Worm (Caenorhabditis elegans): Measurements from ENCODE around the gene nspb-8.

nspb-8 gene

DNA sequence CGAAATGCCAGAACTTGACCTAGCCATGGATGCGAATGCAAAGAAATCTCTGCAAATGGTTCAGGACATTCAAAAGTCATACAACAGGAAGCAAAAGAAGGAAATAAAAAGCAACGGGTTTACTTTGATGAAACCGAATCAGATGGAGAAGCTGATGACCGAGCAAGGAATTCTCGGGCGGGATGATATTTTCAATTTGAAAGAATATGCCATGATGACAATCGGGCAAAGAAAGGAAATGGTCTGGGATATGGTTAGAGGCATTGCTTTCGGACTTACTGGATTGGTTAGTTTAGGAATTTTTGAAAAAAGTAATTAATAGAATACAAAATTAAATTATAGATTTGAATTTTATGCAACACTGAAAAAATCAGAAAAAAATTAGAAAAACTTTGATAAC, 40.3 kb upstream of the nspb-8 start:
- TF ChIP-seq ahr-1 (tag; optimal IDR thresholded peaks at IDR 0.05) (no peak), zip-5 (tag; optimal IDR thresholded peaks at IDR 0.05) (no peak), lim-6 (tag; optimal IDR thresholded peaks at IDR 0.05) (no peak), hlh-6 (tag; optimal IDR thresholded peaks at IDR 0.05) (no peak), elt-4 (tag; optimal IDR thresholded peaks at IDR 0.05) (no peak), ceh-14 (tag; optimal IDR thresholded peaks at IDR 0.05) (no peak), ttx-3 (tag; optimal IDR thresholded peaks at IDR 0.05) (no peak), tbx-7 (tag; optimal IDR thresholded peaks at IDR 0.05) (no peak), dmd-4 (tag; optimal IDR thresholded peaks at IDR 0.05; ENCODE audit: borderline replicate concordance) (no peak)

DNA sequence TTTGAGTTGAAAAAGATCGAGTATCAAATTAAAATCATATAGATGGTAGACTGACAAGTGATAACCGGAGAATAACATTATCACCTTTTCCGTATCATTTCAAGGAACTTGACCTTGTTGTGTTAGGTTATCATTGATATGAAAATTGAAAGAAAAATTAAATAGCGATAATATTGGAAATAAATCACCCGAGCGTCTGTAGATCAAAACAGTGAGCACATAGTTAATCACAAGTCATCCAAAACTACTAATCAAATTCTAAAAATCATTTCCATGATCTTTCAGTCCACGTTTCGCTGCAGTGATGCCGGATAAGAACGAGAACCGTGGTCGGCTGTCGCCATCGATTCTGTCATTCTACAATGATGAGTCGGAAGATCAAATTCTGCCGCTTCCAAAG, 39.4 kb upstream of the nspb-8 start:
- no peak for TF ChIP-seq sox-2 (GFP tag; IDR thresholded peaks at IDR 0.05)
- TF ChIP-seq elt-2 (tag; optimal IDR thresholded peaks at IDR 0.05): peak; percentile 33
- no peak for TF ChIP-seq Y22D7AL.16 (tag; optimal IDR thresholded peaks at IDR 0.05)

DNA sequence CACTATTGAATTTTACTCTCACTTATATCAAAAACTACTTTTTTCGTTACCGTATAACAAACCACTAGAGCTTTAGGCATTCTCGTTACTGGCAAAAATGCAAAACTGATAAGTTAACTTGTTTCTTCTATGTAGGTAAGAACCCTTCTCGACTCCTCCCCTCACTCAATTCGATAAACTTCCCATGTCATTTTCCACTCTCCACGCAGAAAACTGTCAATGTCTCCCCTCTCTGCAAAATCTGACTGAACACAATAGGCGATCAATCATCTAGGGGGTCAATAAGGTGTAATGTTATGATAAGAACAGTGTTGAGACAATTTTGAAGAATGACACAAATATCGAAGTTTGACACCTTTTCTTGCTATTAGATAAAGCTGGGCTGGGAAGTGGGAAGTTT, 38.3 kb upstream of the nspb-8 start:
- TF ChIP-seq C08G9.2 (tag; optimal IDR thresholded peaks at IDR 0.05) (no peak), pat-9 (tag; optimal IDR thresholded peaks at IDR 0.05) (no peak), unc-42 (tag; optimal IDR thresholded peaks at IDR 0.05) (no peak), pqm-1 (tag; optimal IDR thresholded peaks at IDR 0.05) (no peak), nhr-232 (tag; optimal IDR thresholded peaks at IDR 0.05) (no peak), dve-1 (tag; optimal IDR thresholded peaks at IDR 0.05) (no peak), pag-3 (tag; optimal IDR thresholded peaks at IDR 0.05; ENCODE audit: borderline replicate concordance) (no peak), K09A11.1 (tag; optimal IDR thresholded peaks at IDR 0.05; ENCODE audit: insufficient read depth) (no peak), zip-5 (tag; optimal IDR thresholded peaks at IDR 0.05) (no peak), npax-4 (tag; optimal IDR thresholded peaks at IDR 0.05) (no peak), nfya-1 (tag; optimal IDR thresholded peaks at IDR 0.05) (no peak), lin-11 (tag; optimal IDR thresholded peaks at IDR 0.05) (no peak), tbx-7 (tag; optimal IDR thresholded peaks at IDR 0.05) (no peak), ceh-9 (tag; optimal IDR thresholded peaks at IDR 0.05) (no peak), syd-9 (tag; optimal IDR thresholded peaks at IDR 0.05) (no peak), ref-2 (tag; optimal IDR thresholded peaks at IDR 0.05) (no peak), unc-86 (tag; optimal IDR thresholded peaks at IDR 0.05) (no peak)

DNA sequence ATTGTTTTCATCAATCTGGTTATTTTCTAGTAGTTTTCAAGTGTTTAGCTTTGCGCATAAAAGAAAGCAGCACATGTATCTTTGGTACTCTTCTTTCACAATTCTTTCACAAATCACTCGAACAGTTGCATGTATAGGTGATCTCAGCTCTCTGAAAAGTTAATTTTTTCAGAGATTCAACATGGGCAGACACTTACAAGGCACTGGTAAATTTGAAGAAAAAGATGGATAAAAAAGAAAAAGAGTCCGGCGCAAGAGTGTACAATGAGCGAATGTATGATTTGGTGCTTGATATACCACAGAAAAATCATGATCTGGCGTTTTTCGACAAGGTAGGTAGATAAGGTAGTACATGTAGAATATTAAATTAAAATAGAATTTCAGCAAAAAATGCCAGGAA, 37.7 kb upstream of the nspb-8 start:
- TF ChIP-seq sox-2 (GFP tag; IDR thresholded peaks at IDR 0.05) (no peak), ceh-48 (tag; optimal IDR thresholded peaks at IDR 0.05) (no peak), nfya-1 (tag; optimal IDR thresholded peaks at IDR 0.05) (no peak), pax-1 (tag; optimal IDR thresholded peaks at IDR 0.05) (no peak), hlh-8 (tag; optimal IDR thresholded peaks at IDR 0.05) (no peak), ceh-9 (tag; optimal IDR thresholded peaks at IDR 0.05) (no peak), ceh-2 (tag; optimal IDR thresholded peaks at IDR 0.05) (no peak), unc-3 (GFP tag; conservative IDR thresholded peaks at IDR 0.05) (no peak), unc-3 (tag; optimal IDR thresholded peaks at IDR 0.05) (no peak), nhr-232 (tag; optimal IDR thresholded peaks at IDR 0.05) (no peak), hlh-15 (tag; optimal IDR thresholded peaks at IDR 0.05) (no peak), pros-1 (tag; optimal IDR thresholded peaks at IDR 0.05) (no peak), npax-4 (tag; optimal IDR thresholded peaks at IDR 0.05) (no peak), gmeb-2 (tag; optimal IDR thresholded peaks at IDR 0.05) (no peak), ceh-6 (GFP tag; optimal IDR thresholded peaks at IDR 0.05) (no peak), sdc-2 (tag; optimal IDR thresholded peaks at IDR 0.05) (no peak)

Data from whole organism, late embryonic.